Worm (Caenorhabditis elegans) whole organism, L4 larva: Measurements from ENCODE around the gene C16H3.3.

Source experiments
- F26F4.8 ChIP-seq: fragments of 200-800 bp; sonication (Bioruptor generic); conservative IDR thresholded peaks from 2 replicates; pipeline ENCODE4 v1.3.6; 2022; ENCODE audit warnings: missing genetic modification characterization, missing compliant biosample characterization
- F37D6.2 ChIP-seq: sonication (generic microtip); optimal IDR thresholded peaks from 2 replicates; lab custom pipeline; 2016; ENCODE audit warnings: mild to moderate bottlenecking, missing genetic modification characterization, missing compliant biosample characterization
- F49E8.2 ChIP-seq: sonication (generic microtip); optimal IDR thresholded peaks from 2 replicates; lab custom pipeline; 2016; ENCODE audit warnings: missing compliant biosample characterization, mild to moderate bottlenecking, missing genetic modification characterization, borderline replicate concordance
- T20F7.1 ChIP-seq: fragments of 200-800 bp; sonication (Bioruptor generic); optimal IDR thresholded peaks from 2 replicates; lab custom pipeline; 2018; ENCODE audit warnings: mild to moderate bottlenecking, missing genetic modification characterization, missing compliant biosample characterization
- T26A8.4 ChIP-seq: fragments of 200-800 bp; sonication (Bioruptor generic); IDR thresholded peaks from 2 replicates; pipeline ENCODE4 v1.3.6; 2022; ENCODE audit warnings: missing genetic modification characterization, missing compliant biosample characterization
- Y105C5A.15 ChIP-seq: fragments of 200-800 bp; sonication (Bioruptor generic); IDR thresholded peaks from 2 replicates; pipeline ENCODE4 v1.3.6; 2022; ENCODE audit warnings: missing genetic modification characterization, missing compliant biosample characterization
- arid-1 ChIP-seq: fragments of 200-800 bp; sonication (Bioruptor generic); conservative IDR thresholded peaks from 2 replicates; pipeline ENCODE4 v1.3.6; 2022; ENCODE audit warnings: missing genetic modification reagents, missing genetic modification characterization, missing compliant biosample characterization
- attf-4 ChIP-seq: sonication (generic microtip); optimal IDR thresholded peaks from 3 replicates; lab custom pipeline; 2017; ENCODE audit warnings: missing biosample characterization, missing genetic modification characterization
- ceh-28 ChIP-seq: fragments of 150-350 bp; optimal IDR thresholded peaks from 2 replicates; lab custom pipeline; 2014; ENCODE audit warnings: missing biosample characterization, missing genetic modification reagents, missing genetic modification characterization
- ceh-44 ChIP-seq: fragments of 200-800 bp; sonication (Bioruptor generic); IDR thresholded peaks from 2 replicates; pipeline ENCODE4 v1.3.6; 2022; ENCODE audit warnings: missing genetic modification reagents, missing genetic modification characterization, missing compliant biosample characterization
- ceh-62 ChIP-seq: sonication (generic microtip); optimal IDR thresholded peaks from 2 replicates; lab custom pipeline; 2017; ENCODE audit warnings: missing biosample characterization, missing genetic modification characterization
- ceh-82 ChIP-seq: sonication (generic microtip); optimal IDR thresholded peaks from 2 replicates; lab custom pipeline; 2017; ENCODE audit warnings: missing biosample characterization, missing genetic modification characterization
- cey-2 ChIP-seq: sonication (generic microtip); optimal IDR thresholded peaks from 3 replicates; lab custom pipeline; 2017; ENCODE audit warnings: missing genetic modification characterization, mild to moderate bottlenecking, missing compliant biosample characterization, antibody characterized with exemption, borderline replicate concordance; ENCODE audit not compliant: insufficient read depth
- daf-19 ChIP-seq: fragments of 200-800 bp; sonication (Bioruptor generic); conservative IDR thresholded peaks from 2 replicates; pipeline ENCODE4 v1.3.6; 2022; ENCODE audit warnings: missing genetic modification characterization, missing compliant biosample characterization
- dmd-6 ChIP-seq: fragments of 200-800 bp; sonication (Bioruptor generic); IDR thresholded peaks from 2 replicates; pipeline ENCODE4 v1.3.6; 2022; ENCODE audit warnings: missing genetic modification reagents, missing genetic modification characterization, missing compliant biosample characterization
- dmd-9 ChIP-seq: fragments of 200-800 bp; sonication (Bioruptor generic); IDR thresholded peaks from 2 replicates; pipeline ENCODE4 v1.3.6; 2022; ENCODE audit warnings: missing genetic modification reagents, missing genetic modification characterization, missing compliant biosample characterization
- dpl-1 ChIP-seq: fragments of 150-350 bp; optimal IDR thresholded peaks from 2 replicates; lab custom pipeline; 2014; ENCODE audit warnings: missing biosample characterization, missing genetic modification reagents, missing genetic modification characterization
- duxl-1 ChIP-seq: sonication (generic microtip); optimal IDR thresholded peaks from 2 replicates; lab custom pipeline; 2016; ENCODE audit warnings: mild to moderate bottlenecking, missing genetic modification characterization, moderate library complexity, missing compliant biosample characterization; ENCODE audit not compliant: poor library complexity
- dve-1 ChIP-seq: sonication (generic microtip); optimal IDR thresholded peaks from 2 replicates; lab custom pipeline; 2017; ENCODE audit warnings: antibody characterized with exemption, mild to moderate bottlenecking, missing genetic modification characterization, missing compliant biosample characterization; ENCODE audit not compliant: insufficient read depth
- egl-27 ChIP-seq: sonication (generic microtip); optimal IDR thresholded peaks from 3 replicates; lab custom pipeline; 2017; ENCODE audit warnings: missing biosample characterization, missing genetic modification reagents, missing genetic modification characterization
- fkh-10 ChIP-seq: fragments of 150-350 bp; optimal IDR thresholded peaks from 2 replicates; lab custom pipeline; 2014; ENCODE audit warnings: missing biosample characterization, missing genetic modification reagents, missing genetic modification characterization
- fos-1 ChIP-seq: fragments of 150-350 bp; optimal IDR thresholded peaks from 2 replicates; lab custom pipeline; 2014; ENCODE audit warnings: missing biosample characterization, missing genetic modification characterization
- gei-8 ChIP-seq: fragments of 200-800 bp; sonication (Bioruptor generic); optimal IDR thresholded peaks from 2 replicates; lab custom pipeline; 2018; ENCODE audit warnings: mild to moderate bottlenecking, missing genetic modification characterization, missing compliant biosample characterization
- hif-1 ChIP-seq, 2 experiments: sonication (generic microtip); optimal IDR thresholded peaks; 2 replicates each; lab custom pipeline; 2016 to 2017; ENCODE audit warnings: missing compliant biosample characterization in 2 of 2, missing genetic modification characterization in 2 of 2, missing genetic modification reagents in 2 of 2, missing genotype in 2 of 2, mild to moderate bottlenecking in 1 of 2
- hlh-30 ChIP-seq: sonication (generic microtip); optimal IDR thresholded peaks from 2 replicates; lab custom pipeline; 2017; ENCODE audit warnings: antibody characterized with exemption, mild to moderate bottlenecking, missing genetic modification characterization, missing compliant biosample characterization; ENCODE audit not compliant: insufficient read depth
- hmg-1.1 ChIP-seq: fragments of 200-800 bp; sonication (Bioruptor generic); IDR thresholded peaks from 2 replicates; pipeline ENCODE4 v1.3.6; 2022; ENCODE audit warnings: missing genetic modification reagents, missing genetic modification characterization, missing compliant biosample characterization
- lim-7 ChIP-seq: fragments of 200-800 bp; sonication (Bioruptor generic); IDR thresholded peaks from 2 replicates; pipeline ENCODE4 v1.3.6; 2022; ENCODE audit warnings: missing genetic modification characterization, missing compliant biosample characterization
- lin-1 ChIP-seq: fragments of 200-800 bp; sonication (Bioruptor generic); IDR thresholded peaks from 2 replicates; pipeline ENCODE4 v1.3.6; 2022; ENCODE audit warnings: missing genetic modification reagents, missing genetic modification characterization, missing compliant biosample characterization
- lin-15B ChIP-seq: fragments of 150-350 bp; sonication (generic microtip); optimal IDR thresholded peaks from 3 replicates; lab custom pipeline; 2014; ENCODE audit warnings: missing biosample characterization, missing genetic modification characterization
- lin-38 ChIP-seq: fragments of 200-800 bp; sonication (Bioruptor generic); IDR thresholded peaks from 2 replicates; pipeline ENCODE4 v1.3.6; 2022; ENCODE audit warnings: missing genetic modification reagents, missing genetic modification characterization, missing compliant biosample characterization
- lsy-2 ChIP-seq, 2 experiments: fragments of 150-350 bp in 1 of 2; sonication (generic microtip) in 1 of 2; optimal IDR thresholded peaks; 2 replicates each; lab custom pipeline; 2014 to 2017; ENCODE audit warnings: missing biosample characterization in 2 of 2, missing genetic modification characterization in 2 of 2
- madf-9 ChIP-seq: fragments of 200-800 bp; sonication (Bioruptor generic); conservative IDR thresholded peaks from 2 replicates; pipeline ENCODE4 v1.3.6; 2022; ENCODE audit warnings: missing genetic modification reagents, missing genetic modification characterization, missing compliant biosample characterization
- mdl-1 ChIP-seq, 2 experiments: fragments of 150-350 bp in 1 of 2; sonication (generic microtip) in 1 of 2; optimal IDR thresholded peaks; 2 replicates each; lab custom pipeline; 2014 to 2017; ENCODE audit warnings: missing biosample characterization in 2 of 2, missing genetic modification characterization in 2 of 2
- mdt-29 ChIP-seq: fragments of 200-800 bp; sonication (Bioruptor generic); IDR thresholded peaks from 2 replicates; pipeline ENCODE4 v1.3.6; 2022; ENCODE audit warnings: missing genetic modification reagents, missing genetic modification characterization, missing compliant biosample characterization
- mxl-2 ChIP-seq: fragments of 200-800 bp; sonication (Bioruptor generic); conservative IDR thresholded peaks from 2 replicates; pipeline ENCODE4 v1.3.6; 2022; ENCODE audit warnings: missing genetic modification reagents, missing genetic modification characterization, missing compliant biosample characterization
- nhr-111 ChIP-seq: fragments of 200-800 bp; sonication (Bioruptor generic); optimal IDR thresholded peaks from 2 replicates; lab custom pipeline; 2018; ENCODE audit warnings: mild to moderate bottlenecking, missing genetic modification characterization, missing compliant biosample characterization
- nhr-41 ChIP-seq: fragments of 200-800 bp; sonication (Bioruptor generic); IDR thresholded peaks from 2 replicates; pipeline ENCODE4 v1.3.6; 2022; ENCODE audit warnings: missing genetic modification reagents, missing genetic modification characterization, missing compliant biosample characterization
- nhr-6 ChIP-seq: fragments of 150-350 bp; optimal IDR thresholded peaks from 2 replicates; lab custom pipeline; 2014; ENCODE audit warnings: missing biosample characterization, missing genetic modification characterization
- nhr-76 ChIP-seq: fragments of 150-350 bp; optimal IDR thresholded peaks from 2 replicates; lab custom pipeline; 2014; ENCODE audit warnings: missing biosample characterization, missing genetic modification characterization
- php-3 ChIP-seq: fragments of 200-800 bp; sonication (Bioruptor generic); IDR thresholded peaks from 2 replicates; pipeline ENCODE4 v1.3.6; 2022; ENCODE audit warnings: missing genetic modification reagents, missing genetic modification characterization, missing compliant biosample characterization
- pqm-1 ChIP-seq: sonication (generic microtip); optimal IDR thresholded peaks from 2 replicates; lab custom pipeline; 2017; ENCODE audit warnings: missing biosample characterization, missing genetic modification characterization
- set-16 ChIP-seq: fragments of 200-800 bp; sonication (Bioruptor generic); IDR thresholded peaks from 2 replicates; pipeline ENCODE4 v1.3.6; 2022; ENCODE audit warnings: missing genetic modification reagents, missing genetic modification characterization, missing compliant biosample characterization
- spr-1 ChIP-seq: sonication (generic microtip); optimal IDR thresholded peaks from 2 replicates; lab custom pipeline; 2016; ENCODE audit warnings: mild to moderate bottlenecking, missing genetic modification characterization, missing compliant biosample characterization
- spr-3 ChIP-seq: fragments of 200-800 bp; sonication (Bioruptor generic); optimal IDR thresholded peaks from 2 replicates; lab custom pipeline; 2018; ENCODE audit warnings: mild to moderate bottlenecking, missing genetic modification characterization, missing compliant biosample characterization
- tra-1 ChIP-seq: fragments of 200-800 bp; sonication (Bioruptor generic); IDR thresholded peaks from 2 replicates; pipeline ENCODE4 v1.3.6; 2022; ENCODE audit warnings: missing genetic modification reagents, missing genetic modification characterization, missing compliant biosample characterization
- unc-130 ChIP-seq: sonication (generic microtip); optimal IDR thresholded peaks from 2 replicates; lab custom pipeline; 2016; ENCODE audit warnings: missing genetic modification reagents, missing genetic modification characterization, missing compliant biosample characterization
- vab-7 ChIP-seq: fragments of 200-800 bp; sonication (Bioruptor generic); IDR thresholded peaks from 2 replicates; pipeline ENCODE4 v1.3.6; 2022; ENCODE audit warnings: missing genetic modification reagents, missing genetic modification characterization, missing compliant biosample characterization
- zfp-3 ChIP-seq: fragments of 200-800 bp; sonication (Bioruptor generic); conservative IDR thresholded peaks from 2 replicates; pipeline ENCODE4 v1.3.6; 2022; ENCODE audit warnings: missing genetic modification reagents, missing genetic modification characterization, missing compliant biosample characterization
- zip-2 ChIP-seq: fragments of 150-350 bp; optimal IDR thresholded peaks from 2 replicates; lab custom pipeline; 2014; ENCODE audit warnings: missing biosample characterization, missing genetic modification characterization
- ztf-11 ChIP-seq: fragments of 150-350 bp; optimal IDR thresholded peaks from 2 replicates; lab custom pipeline; 2014; ENCODE audit warnings: missing biosample characterization, missing genetic modification characterization
- ztf-7 ChIP-seq: fragments of 150-350 bp; optimal IDR thresholded peaks from 2 replicates; lab custom pipeline; 2014; ENCODE audit warnings: missing biosample characterization, missing genetic modification characterization

Gene C16H3.3

DNA sequence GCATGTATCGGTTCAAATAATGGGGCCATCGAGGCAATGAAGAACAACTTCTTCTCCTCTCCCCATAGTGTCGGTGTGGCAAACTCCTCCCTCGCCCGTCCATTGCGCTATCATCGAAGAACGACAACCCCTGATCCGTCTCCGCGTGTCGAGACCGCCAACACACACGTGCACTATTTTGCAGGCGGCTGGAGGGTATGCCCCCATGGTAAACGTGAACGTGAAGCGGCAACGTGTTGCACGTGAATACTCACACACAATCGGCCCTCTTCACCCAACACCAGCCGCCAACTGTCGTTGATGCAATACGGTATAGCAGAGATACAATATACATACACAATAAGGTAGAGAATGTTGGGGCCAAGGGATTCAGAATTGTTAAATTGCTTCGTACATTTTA, 23.3 kb upstream of the C16H3.3 start (continued):
- TF ChIP-seq mdl-1 (tag; optimal IDR thresholded peaks at IDR 0.05; lab: Kevin White, UChicago): peak; percentile 85 to 88
- TF ChIP-seq hlh-30 (tag; lab: Kevin White, UChicago): peak; percentile 96
- no peak for TF ChIP-seq nhr-41 (GFP tag; lab: Robert Waterston, UW)
- no peak for TF ChIP-seq mdt-29 (GFP tag; lab: Robert Waterston, UW)
- TF ChIP-seq lin-1 (GFP tag; lab: Robert Waterston, UW): no peak
- TF ChIP-seq spr-3 (GFP tag; lab: Kevin White, UChicago): no peak
- no peak for TF ChIP-seq zip-2
- no peak for TF ChIP-seq ztf-11
- TF ChIP-seq lin-15B (tag; lab: Kevin White, UChicago): no peak
- no peak for TF ChIP-seq dpl-1
- TF ChIP-seq hif-1 (tag; optimal IDR thresholded peaks at IDR 0.05; lab: Kevin White, UChicago): peak; percentile 45 to 83
- TF ChIP-seq F37D6.2 (tag; lab: Kevin White, UChicago): no peak
- no peak for TF ChIP-seq ceh-62 (tag; lab: Kevin White, UChicago)
- peak; percentile 87 for TF ChIP-seq gei-8 (GFP tag; lab: Kevin White, UChicago)
- peak; percentile 60; the same call in 1 of the 2 replicates for TF ChIP-seq tra-1 (GFP tag; lab: Robert Waterston, UW)
- TF ChIP-seq hmg-1.1: peak; percentile 35; the same call in 1 of the 2 replicates
- TF ChIP-seq unc-130 (GFP tag; lab: Kevin White, UChicago): no peak
- TF ChIP-seq spr-1 (tag; lab: Kevin White, UChicago): peak; percentile 19
- TF ChIP-seq lim-7 (GFP tag; lab: Robert Waterston, UW): no peak
- no peak for TF ChIP-seq Y105C5A.15
- TF ChIP-seq set-16 (GFP tag; lab: Robert Waterston, UW): peak; percentile 43; the same call in 1 of the 2 replicates
- TF ChIP-seq T20F7.1: no peak
- 0 out of 2 replicates have a peak, but pooled peaks have one; percentile 39 for TF ChIP-seq T26A8.4 (GFP tag; lab: Robert Waterston, UW)
- no peak for TF ChIP-seq daf-19 (GFP tag; lab: Robert Waterston, UW)
- no peak for TF ChIP-seq arid-1
- no peak for TF ChIP-seq attf-4 (tag; lab: Kevin White, UChicago)
- peak; percentile 89 for TF ChIP-seq dmd-6 (GFP tag; lab: Robert Waterston, UW)
- TF ChIP-seq madf-9 (GFP tag; lab: Robert Waterston, UW): 0 out of 2 replicates have a peak, but pooled peaks have one; percentile 55
- peak; percentile 98 for TF ChIP-seq mxl-2 (GFP tag; lab: Robert Waterston, UW)
- no peak for TF ChIP-seq vab-7 (GFP tag; lab: Robert Waterston, UW)
- TF ChIP-seq ceh-28 (tag; lab: Kevin White, UChicago): no peak
- TF ChIP-seq ceh-82 (tag; lab: Kevin White, UChicago): no peak
- no peak for TF ChIP-seq F26F4.8 (GFP tag; lab: Robert Waterston, UW)
- no peak for TF ChIP-seq F49E8.2
- no peak for TF ChIP-seq egl-27 (tag; lab: Kevin White, UChicago)
- TF ChIP-seq zfp-3 (GFP tag; lab: Robert Waterston, UW): no peak
- no peak for TF ChIP-seq nhr-76 (tag; lab: Kevin White, UChicago)
- TF ChIP-seq dmd-9: no peak
- no peak for TF ChIP-seq lin-38
- TF ChIP-seq fos-1 (tag; lab: Kevin White, UChicago): no peak
- no peak for TF ChIP-seq cey-2 (tag; lab: Kevin White, UChicago)
- peak; percentile 29 for TF ChIP-seq dve-1
- TF ChIP-seq duxl-1: no peak
- TF ChIP-seq pqm-1 (tag; lab: Kevin White, UChicago): no peak
- no peak for TF ChIP-seq fkh-10
- no peak for TF ChIP-seq nhr-111 (GFP tag; lab: Kevin White, UChicago)
- TF ChIP-seq lsy-2 (tag; optimal IDR thresholded peaks at IDR 0.05; lab: Kevin White, UChicago): peak in 1 of 2 experiments; percentile 23
- no peak for TF ChIP-seq ceh-44
- TF ChIP-seq php-3 (GFP tag; lab: Robert Waterston, UW): no peak
- TF ChIP-seq nhr-6 (tag; lab: Kevin White, UChicago): no peak
- TF ChIP-seq ztf-7: no peak
